Fruit fly (Drosophila melanogaster): Measurements from ENCODE around the gene Diedel.

dm6 chr3R:29516766-29517165 lies 23.1 kb downstream of the Diedel start:
- TF ChIP-seq Snoo (tag; optimal IDR thresholded peaks at IDR 0.05) (no peak), Pif1A (GFP tag; optimal IDR thresholded peaks at IDR 0.05) (no peak), CG12605 (GFP tag; IDR thresholded peaks at IDR 0.05) (no peak), gl (tag; optimal IDR thresholded peaks at IDR 0.05) (no peak), EcR (GFP tag; optimal IDR thresholded peaks at IDR 0.05) (no peak), CG9948 (tag; optimal IDR thresholded peaks at IDR 0.05) (no peak), fd96Ca (GFP tag; IDR thresholded peaks at IDR 0.05) (no peak)

Measured in whole organism, pupa.